Fruit fly (Drosophila melanogaster): ENCODE results near the gene Sld5.

Gene Sld5

dm6 chr3R:26075252-26075651 lies 18.9 kb upstream of the Sld5 start (continued):
- TF ChIP-seq Sox102F (GFP tag; optimal IDR thresholded peaks at IDR 0.05), result no peak
- no peak for TF ChIP-seq CG8632 (GFP tag; optimal IDR thresholded peaks at IDR 0.05)
- peak; percentile 30 for TF ChIP-seq CG10669 (GFP tag; optimal IDR thresholded peaks at IDR 0.05)
- TF ChIP-seq Hr4 (GFP tag; optimal IDR thresholded peaks at IDR 0.05), result no peak
- peak; percentile 29 for TF ChIP-seq CG3919 (GFP tag; optimal IDR thresholded peaks at IDR 0.05)
- peak; percentile 25 for TF ChIP-seq esn (GFP tag; optimal IDR thresholded peaks at IDR 0.05)
- no peak for TF ChIP-seq Blimp-1 (GFP tag; optimal IDR thresholded peaks at IDR 0.05)
- TF ChIP-seq spab (GFP tag; optimal IDR thresholded peaks at IDR 0.05), result peak; percentile 29
- no peak for TF ChIP-seq fd59A (GFP tag; optimal IDR thresholded peaks at IDR 0.05)
- peak; percentile 50 for TF ChIP-seq Ets96B (tag; optimal IDR thresholded peaks at IDR 0.05)
- no peak for TF ChIP-seq CG34406 (GFP tag; optimal IDR thresholded peaks at IDR 0.05)
- no peak for TF ChIP-seq CG11902 (GFP tag; optimal IDR thresholded peaks at IDR 0.05)
- no peak for TF ChIP-seq CG8119 (GFP tag; IDR thresholded peaks at IDR 0.05)
- no peak for TF ChIP-seq ss (GFP tag; optimal IDR thresholded peaks at IDR 0.05)
- no peak for TF ChIP-seq Smox (GFP tag; optimal IDR thresholded peaks at IDR 0.05)
- no peak for TF ChIP-seq acj6 (GFP tag; optimal IDR thresholded peaks at IDR 0.05)
- no peak for TF ChIP-seq Gug (GFP tag; IDR thresholded peaks at IDR 0.05)
- TF ChIP-seq CG7368 (GFP tag; optimal IDR thresholded peaks at IDR 0.05), result no peak
- TF ChIP-seq CG32006 (GFP tag; optimal IDR thresholded peaks at IDR 0.05), result peak; percentile 33
- TF ChIP-seq fd85E (GFP tag; optimal IDR thresholded peaks at IDR 0.05), result no peak
- no peak for TF ChIP-seq Eip93F (GFP tag; optimal IDR thresholded peaks at IDR 0.05)
- peak; percentile 25 for TF ChIP-seq Met (GFP tag; optimal IDR thresholded peaks at IDR 0.05)
- no peak for TF ChIP-seq CG9139 (GFP tag; optimal IDR thresholded peaks at IDR 0.05)
- TF ChIP-seq CG31627 (GFP tag; optimal IDR thresholded peaks at IDR 0.05), result peak; percentile 4

- TF ChIP-seq Smox (GFP tag; optimal IDR thresholded peaks at IDR 0.05) (peak; percentile 73), CG8632 (GFP tag; optimal IDR thresholded peaks at IDR 0.05) (peak; percentile 76), Gug (GFP tag; IDR thresholded peaks at IDR 0.05) (peak; percentile 76), CG11902 (GFP tag; optimal IDR thresholded peaks at IDR 0.05) (peak; percentile 63), lz (GFP tag; optimal IDR thresholded peaks at IDR 0.05) (peak; percentile 78), achi (GFP tag; optimal IDR thresholded peaks at IDR 0.05) (peak; percentile 80), Hr38 (GFP tag; optimal IDR thresholded peaks at IDR 0.05) (no peak), Blimp-1 (GFP tag; optimal IDR thresholded peaks at IDR 0.05) (peak; percentile 31), CG4318 (GFP tag; optimal IDR thresholded peaks at IDR 0.05) (peak; percentile 59), Met (GFP tag; optimal IDR thresholded peaks at IDR 0.05) (peak; percentile 80), esn (GFP tag; optimal IDR thresholded peaks at IDR 0.05) (peak; percentile 81), CG10631 (GFP tag; optimal IDR thresholded peaks at IDR 0.05) (peak; percentile 76), CG10669 (GFP tag; optimal IDR thresholded peaks at IDR 0.05) (peak; percentile 75), Eip93F (GFP tag; optimal IDR thresholded peaks at IDR 0.05) (no peak), CG7368 (GFP tag; optimal IDR thresholded peaks at IDR 0.05) (peak; percentile 66), salr (GFP tag; optimal IDR thresholded peaks at IDR 0.05) (peak; percentile 20 to 72), Hr4 (GFP tag; optimal IDR thresholded peaks at IDR 0.05) (peak; percentile 78), CG6276 (GFP tag; optimal IDR thresholded peaks at IDR 0.05) (peak; percentile 70), pdm3 (GFP tag; optimal IDR thresholded peaks at IDR 0.05) (peak; percentile 78), CG6792 (GFP tag; optimal IDR thresholded peaks at IDR 0.05) (peak; percentile 86), CG8119 (GFP tag; IDR thresholded peaks at IDR 0.05) (peak; percentile 88), ss (GFP tag; optimal IDR thresholded peaks at IDR 0.05) (peak; percentile 64 to 74), CG11294 (GFP tag; IDR thresholded peaks at IDR 0.05) (0 out of 2 replicates have a peak, but pooled peaks have one; percentile 15), Hr39 (GFP tag; optimal IDR thresholded peaks at IDR 0.05) (peak; percentile 70), spab (GFP tag; optimal IDR thresholded peaks at IDR 0.05) (peak; percentile 71), CG32006 (GFP tag; optimal IDR thresholded peaks at IDR 0.05) (peak; percentile 85), CG3032 (tag; optimal IDR thresholded peaks at IDR 0.05) (peak; percentile 76), CG8319 (GFP tag; optimal IDR thresholded peaks at IDR 0.05) (peak; percentile 63), CG3919 (GFP tag; optimal IDR thresholded peaks at IDR 0.05) (peak; percentile 85), dac (GFP tag; optimal IDR thresholded peaks at IDR 0.05) (peak; percentile 70), OdsH (GFP tag; optimal IDR thresholded peaks at IDR 0.05) (peak; percentile 81), Lpt (GFP tag; optimal IDR thresholded peaks at IDR 0.05) (peak; percentile 84), svp (GFP tag) (peak; percentile 89), fkh (GFP tag; optimal IDR thresholded peaks at IDR 0.05) (no peak), Eip75B (GFP tag; optimal IDR thresholded peaks at IDR 0.05) (peak; percentile 81), fd59A (GFP tag; optimal IDR thresholded peaks at IDR 0.05) (peak; percentile 69), dsx (GFP tag; optimal IDR thresholded peaks at IDR 0.05; ENCODE audit: poor library complexity, severe bottlenecking) (peak; percentile 64), CG31627 (GFP tag; optimal IDR thresholded peaks at IDR 0.05) (peak; percentile 66), CG34406 (GFP tag; optimal IDR thresholded peaks at IDR 0.05) (peak; percentile 70), eg (GFP tag; IDR thresholded peaks at IDR 0.05) (peak; percentile 90), vri (GFP tag; optimal IDR thresholded peaks at IDR 0.05) (peak; percentile 59), Ets21C (GFP tag; optimal IDR thresholded peaks at IDR 0.05) (peak; percentile 59)
These were observed 16.1 kb upstream of the Sld5 start for dm6 chr3R:26072477-26072876.

All from whole organism, prepupa.